Worm (Caenorhabditis elegans): Measurements from ENCODE around the gene R10D12.1.

The R10D12.1 gene

DNA sequence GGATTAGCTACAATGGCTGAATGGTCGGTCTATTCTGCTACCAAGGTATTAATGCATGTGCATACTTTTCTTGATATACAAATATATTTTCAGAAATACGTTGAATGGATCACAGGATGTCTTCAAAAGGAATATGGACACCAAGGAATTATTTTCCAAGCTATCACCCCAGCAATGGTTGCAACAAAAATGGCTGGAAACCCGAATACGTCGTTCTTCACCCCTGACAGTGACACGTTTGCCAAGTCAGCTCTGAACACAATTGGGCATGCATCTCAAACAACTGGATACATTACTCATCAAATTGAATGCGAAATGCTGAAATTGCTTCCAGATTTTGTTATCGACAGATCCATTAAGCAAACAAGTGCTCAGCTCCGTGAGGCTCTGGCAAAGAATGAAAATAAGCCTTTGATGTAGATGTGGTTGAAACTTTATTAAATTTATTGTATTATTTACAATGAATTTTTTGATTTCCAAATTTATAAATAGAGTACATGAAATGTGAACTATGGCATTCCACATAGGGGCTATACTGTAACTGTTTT, 26.8 kb downstream of the R10D12.1 start (continued):
- TF ChIP-seq Y53G8AR.9 (GFP tag; conservative IDR thresholded peaks at IDR 0.05) (peak; percentile 95), lir-1 (GFP tag; conservative IDR thresholded peaks at IDR 0.05) (peak; percentile 73), lin-35 (GFP tag; optimal IDR thresholded peaks at IDR 0.05) (peak in 1 of 3 experiments; percentile 55), lin-26 (GFP tag; IDR thresholded peaks at IDR 0.05) (peak; percentile 91), aptf-3 (GFP tag; IDR thresholded peaks at IDR 0.05) (peak; percentile 88; the same call in 1 of the 2 replicates), ztf-22 (GFP tag; optimal IDR thresholded peaks at IDR 0.05) (peak; percentile 76), athp-1 (tag; optimal IDR thresholded peaks at IDR 0.05) (peak; percentile 67), aptf-2 (GFP tag; conservative IDR thresholded peaks at IDR 0.05) (no peak), hsf-1 (GFP tag; IDR thresholded peaks at IDR 0.05) (peak; percentile 65; the same call in 1 of the 2 replicates), egrh-3 (GFP tag; IDR thresholded peaks at IDR 0.05) (no peak), B0261.1 (tag; optimal IDR thresholded peaks at IDR 0.05) (no peak), K12H6.12 (tag; optimal IDR thresholded peaks at IDR 0.05) (peak; percentile 55), madf-6 (GFP tag; IDR thresholded peaks at IDR 0.05) (no peak; the same call in 1 of the 2 replicates), ZK185.1 (tag; optimal IDR thresholded peaks at IDR 0.05; ENCODE audit: poor library complexity, severe bottlenecking) (peak; percentile 78), hmg-20 (GFP tag; IDR thresholded peaks at IDR 0.05) (peak; percentile 62; the same call in 1 of the 2 replicates), egl-44 (GFP tag; IDR thresholded peaks at IDR 0.05) (peak; percentile 77), F57A8.1 (GFP tag; optimal IDR thresholded peaks at IDR 0.05) (no peak), F57C9.4 (tag; optimal IDR thresholded peaks at IDR 0.05) (peak; percentile 78), atf-7 (tag; optimal IDR thresholded peaks at IDR 0.05) (peak; percentile 90), Y56A3A.18 (GFP tag; IDR thresholded peaks at IDR 0.05) (peak; percentile 94), D2030.7 (GFP tag; IDR thresholded peaks at IDR 0.05) (no peak; the same call in 1 of the 2 replicates), zim-3 (tag; optimal IDR thresholded peaks at IDR 0.05) (peak; percentile 16), hlh-26 (GFP tag; conservative IDR thresholded peaks at IDR 0.05) (no peak), tlf-1 (GFP tag; optimal IDR thresholded peaks at IDR 0.05) (peak; percentile 91), unc-130 (GFP tag; optimal IDR thresholded peaks at IDR 0.05) (no peak), F23B12.7 (tag; optimal IDR thresholded peaks at IDR 0.05; ENCODE audit: insufficient read depth) (no peak), F37B4.10 (GFP tag; IDR thresholded peaks at IDR 0.05) (peak; percentile 93; the same call in 1 of the 2 replicates), F10E7.11 (tag; optimal IDR thresholded peaks at IDR 0.05) (peak; percentile 65), ztf-25 (GFP tag; IDR thresholded peaks at IDR 0.05) (0 out of 2 replicates have a peak, but pooled peaks have one; percentile 6), B0035.1 (tag; optimal IDR thresholded peaks at IDR 0.05) (peak; percentile 69), snpc-4 (GFP tag; optimal IDR thresholded peaks at IDR 0.05) (no peak), snpc-4 (tag; optimal IDR thresholded peaks at IDR 0.05) (peak in 1 of 4 experiments; percentile 34), sea-2 (GFP tag; IDR thresholded peaks at IDR 0.05) (peak; percentile 22; the same call in 1 of the 2 replicates), bed-2 (GFP tag; IDR thresholded peaks at IDR 0.05) (no peak), F52B5.7 (tag; optimal IDR thresholded peaks at IDR 0.05) (peak; percentile 92), attf-3 (GFP tag; conservative IDR thresholded peaks at IDR 0.05) (0 out of 2 replicates have a peak, but pooled peaks have one; percentile 16), F49E8.2 (tag; optimal IDR thresholded peaks at IDR 0.05; ENCODE audit: insufficient read depth) (no peak), F22D6.2 (tag; optimal IDR thresholded peaks at IDR 0.05) (peak; percentile 56), ceh-40 (GFP tag; IDR thresholded peaks at IDR 0.05) (0 out of 2 replicates have a peak, but pooled peaks have one; percentile 61), somi-1 (GFP tag; optimal IDR thresholded peaks at IDR 0.05) (peak; percentile 88), nfya-2 (GFP tag; IDR thresholded peaks at IDR 0.05) (no peak), C17E4.6 (GFP tag; IDR thresholded peaks at IDR 0.05) (0 out of 2 replicates have a peak, but pooled peaks have one; percentile 34), akir-1 (GFP tag; optimal IDR thresholded peaks at IDR 0.05) (no peak), ztf-26 (tag; optimal IDR thresholded peaks at IDR 0.05) (peak; percentile 86), B0019.2 (GFP tag; conservative IDR thresholded peaks at IDR 0.05) (no peak; the same call in 1 of the 2 replicates), Y67H2A.10 (GFP tag; conservative IDR thresholded peaks at IDR 0.05) (peak; percentile 54; the same call in 1 of the 2 replicates), gei-17 (GFP tag; optimal IDR thresholded peaks at IDR 0.05) (peak; percentile 76)
